Worm (Caenorhabditis elegans) whole organism, midembryonic: ENCODE measurements around the gene K10D6.4.

Experiments
- T22C8.4 ChIP-seq: fragments of 200-800 bp; sonication (Bioruptor generic); IDR thresholded peaks from 2 replicates; pipeline ENCODE4 v1.3.6; 2022; ENCODE audit warnings: missing genetic modification characterization, missing compliant biosample characterization
- cog-1 ChIP-seq: sonication (generic microtip); optimal IDR thresholded peaks from 2 replicates; lab custom pipeline; 2016; ENCODE audit warnings: missing genetic modification characterization, missing compliant biosample characterization
- flt-1 ChIP-seq: fragments of 200-800 bp; sonication (Bioruptor generic); IDR thresholded peaks from 2 replicates; pipeline ENCODE4 v1.3.6; 2022; ENCODE audit warnings: missing genetic modification characterization, missing compliant biosample characterization
- klf-2 ChIP-seq: fragments of 200-800 bp; sonication (Bioruptor generic); conservative IDR thresholded peaks from 2 replicates; pipeline ENCODE4 v1.3.6; 2022; ENCODE audit warnings: missing genetic modification reagents, missing genetic modification characterization, missing compliant biosample characterization
- med-1 ChIP-seq: sonication (generic microtip); optimal IDR thresholded peaks from 2 replicates; lab custom pipeline; 2017; ENCODE audit warnings: missing genetic modification characterization, mild to moderate bottlenecking, missing compliant biosample characterization, antibody characterized with exemption, missing genetic modification reagents; ENCODE audit not compliant: insufficient read depth
- ref-1 ChIP-seq: fragments of 200-800 bp; sonication (Bioruptor generic); conservative IDR thresholded peaks from 2 replicates; pipeline ENCODE4 v1.3.6; 2022; ENCODE audit warnings: missing genetic modification reagents, missing genetic modification characterization, missing compliant biosample characterization
- tab-1 ChIP-seq: fragments of 200-800 bp; sonication (Bioruptor generic); IDR thresholded peaks from 2 replicates; pipeline ENCODE4 v1.3.6; 2022; ENCODE audit warnings: missing genetic modification characterization, missing compliant biosample characterization
- ztf-23 ChIP-seq: fragments of 200-800 bp; sonication (Bioruptor generic); IDR thresholded peaks from 2 replicates; pipeline ENCODE4 v1.3.6; 2022; ENCODE audit warnings: missing genetic modification reagents, missing genetic modification characterization, missing compliant biosample characterization
- ztf-29 ChIP-seq: fragments of 200-800 bp; sonication (Bioruptor generic); IDR thresholded peaks from 2 replicates; pipeline ENCODE4 v1.3.6; 2022; ENCODE audit warnings: missing genetic modification reagents, missing genetic modification characterization, missing compliant biosample characterization

Gene K10D6.4

ce11 chrV:11198094-11198493 is 3.6 kb upstream of the K10D6.4 start:
- TF ChIP-seq med-1: no peak

ce11 chrV:11199497-11199896 is 2.2 kb upstream of the K10D6.4 start:
- TF ChIP-seq ref-1 (GFP tag; lab: Robert Waterston, UW) (no peak), ztf-23 (GFP tag; lab: Robert Waterston, UW) (no peak), med-1 (no peak), flt-1 (GFP tag; lab: Robert Waterston, UW) (no peak), tab-1 (GFP tag; lab: Robert Waterston, UW) (no peak), klf-2 (GFP tag; lab: Robert Waterston, UW) (no peak), T22C8.4 (GFP tag; lab: Robert Waterston, UW) (no peak), ztf-29 (GFP tag; lab: Robert Waterston, UW) (no peak), cog-1 (no peak)

ce11 chrV:11200316-11200715 is 1.4 kb upstream of the K10D6.4 start, which contains the start of gene K10D6.3:
K10D6.3 (plus strand) TSS chrV:11200616.
- TF ChIP-seq ztf-23 (GFP tag; lab: Robert Waterston, UW) (no peak), med-1 (no peak), cog-1 (no peak), ref-1 (GFP tag; lab: Robert Waterston, UW) (no peak), flt-1 (GFP tag; lab: Robert Waterston, UW) (no peak), T22C8.4 (GFP tag; lab: Robert Waterston, UW) (no peak), tab-1 (GFP tag; lab: Robert Waterston, UW) (no peak), klf-2 (GFP tag; lab: Robert Waterston, UW) (no peak)

ce11 chrV:11204452-11204851 is 2.7 kb downstream of the K10D6.4 start:
- TF ChIP-seq ztf-29 (GFP tag; lab: Robert Waterston, UW): no peak
- TF ChIP-seq ref-1 (GFP tag; lab: Robert Waterston, UW): no peak
- TF ChIP-seq flt-1 (GFP tag; lab: Robert Waterston, UW): no peak
- TF ChIP-seq klf-2 (GFP tag; lab: Robert Waterston, UW): no peak
- TF ChIP-seq med-1: no peak
- no peak for TF ChIP-seq T22C8.4 (GFP tag; lab: Robert Waterston, UW)
- no peak for TF ChIP-seq tab-1 (GFP tag; lab: Robert Waterston, UW)
- no peak for TF ChIP-seq ztf-23 (GFP tag; lab: Robert Waterston, UW)
- no peak for TF ChIP-seq cog-1

- TF ChIP-seq klf-2 (GFP tag; lab: Robert Waterston, UW): no peak
- no peak for TF ChIP-seq ztf-23 (GFP tag; lab: Robert Waterston, UW)
- TF ChIP-seq flt-1 (GFP tag; lab: Robert Waterston, UW): no peak
These were observed 4.7 kb downstream of the K10D6.4 start for ce11 chrV:11206467-11206866.

- TF ChIP-seq cog-1 (no peak), ztf-29 (GFP tag; lab: Robert Waterston, UW) (no peak), tab-1 (GFP tag; lab: Robert Waterston, UW) (no peak), klf-2 (GFP tag; lab: Robert Waterston, UW) (no peak), ref-1 (GFP tag; lab: Robert Waterston, UW) (no peak), flt-1 (GFP tag; lab: Robert Waterston, UW) (no peak), T22C8.4 (GFP tag; lab: Robert Waterston, UW) (no peak), med-1 (no peak)
These were observed 7.9 kb downstream of the K10D6.4 start for ce11 chrV:11209452-11210188.

- TF ChIP-seq T22C8.4 (GFP tag; lab: Robert Waterston, UW): no peak
- TF ChIP-seq klf-2 (GFP tag; lab: Robert Waterston, UW): no peak
- TF ChIP-seq flt-1 (GFP tag; lab: Robert Waterston, UW): no peak
- TF ChIP-seq med-1: no peak
- no peak for TF ChIP-seq ztf-23 (GFP tag; lab: Robert Waterston, UW)
- TF ChIP-seq cog-1: no peak
- TF ChIP-seq ref-1 (GFP tag; lab: Robert Waterston, UW): no peak
- TF ChIP-seq tab-1 (GFP tag; lab: Robert Waterston, UW): no peak
- no peak for TF ChIP-seq ztf-29 (GFP tag; lab: Robert Waterston, UW)
These were observed 9.6 kb downstream of the K10D6.4 start for ce11 chrV:11211323-11211722.

ce11 chrV:11214569-11214968 is 12.8 kb downstream of the K10D6.4 start:
- TF ChIP-seq med-1: no peak
- TF ChIP-seq flt-1 (GFP tag; lab: Robert Waterston, UW): no peak
- no peak for TF ChIP-seq T22C8.4 (GFP tag; lab: Robert Waterston, UW)
- TF ChIP-seq cog-1: no peak
- TF ChIP-seq klf-2 (GFP tag; lab: Robert Waterston, UW): no peak
- no peak for TF ChIP-seq ztf-29 (GFP tag; lab: Robert Waterston, UW)
- no peak for TF ChIP-seq ref-1 (GFP tag; lab: Robert Waterston, UW)
- TF ChIP-seq ztf-23 (GFP tag; lab: Robert Waterston, UW): no peak
- no peak for TF ChIP-seq tab-1 (GFP tag; lab: Robert Waterston, UW)

- TF ChIP-seq ref-1 (GFP tag; lab: Robert Waterston, UW) (no peak), ztf-23 (GFP tag; lab: Robert Waterston, UW) (no peak), tab-1 (GFP tag; lab: Robert Waterston, UW) (no peak), cog-1 (no peak)
These were observed 14.4 kb downstream of the K10D6.4 start for ce11 chrV:11216137-11216536.

ce11 chrV:11217394-11217793 is 15.7 kb downstream of the K10D6.4 start, which contains the start of gene cyp-29A2:
cyp-29A2 (plus strand) TSS chrV:11217583.
- TF ChIP-seq tab-1 (GFP tag; lab: Robert Waterston, UW) (no peak), ztf-23 (GFP tag; lab: Robert Waterston, UW) (no peak), klf-2 (GFP tag; lab: Robert Waterston, UW) (no peak)
